Worm (Caenorhabditis elegans) whole organism, mixed stage, embryonic: ENCODE results near the gene K12H6.2.

Experiments
- M03D4.4 ChIP-seq: sonication (generic microtip); optimal IDR thresholded peaks from 2 replicates; lab custom pipeline; 2017; ENCODE audit warnings: mild to moderate bottlenecking, missing genetic modification characterization, missing compliant biosample characterization
- mep-1 ChIP-seq: fragments of 150-350 bp; optimal IDR thresholded peaks from 2 replicates; lab custom pipeline; 2017; ENCODE audit warnings: missing biosample characterization, missing genetic modification reagents, missing genetic modification characterization, inconsistent platforms
- nhr-12 ChIP-seq: fragments of 150-350 bp; optimal IDR thresholded peaks from 2 replicates; lab custom pipeline; 2014; ENCODE audit warnings: missing biosample characterization, missing genetic modification characterization
- nhr-237 ChIP-seq: fragments of 150-350 bp; optimal IDR thresholded peaks from 2 replicates; lab custom pipeline; 2014; ENCODE audit warnings: missing biosample characterization, missing genetic modification characterization
- pha-4 ChIP-seq: fragments of 150-350 bp; optimal IDR thresholded peaks from 2 replicates; lab custom pipeline; 2018; ENCODE audit warnings: missing biosample characterization, missing genetic modification reagents, missing genetic modification characterization
- snpc-4 ChIP-seq: fragments of 150-350 bp; optimal IDR thresholded peaks from 2 replicates; lab custom pipeline; 2014; ENCODE audit warnings: missing biosample characterization, missing genetic modification characterization
- unc-39 ChIP-seq: fragments of 150-350 bp; optimal IDR thresholded peaks from 2 replicates; lab custom pipeline; 2014; ENCODE audit warnings: missing biosample characterization, missing genetic modification characterization

DNA sequence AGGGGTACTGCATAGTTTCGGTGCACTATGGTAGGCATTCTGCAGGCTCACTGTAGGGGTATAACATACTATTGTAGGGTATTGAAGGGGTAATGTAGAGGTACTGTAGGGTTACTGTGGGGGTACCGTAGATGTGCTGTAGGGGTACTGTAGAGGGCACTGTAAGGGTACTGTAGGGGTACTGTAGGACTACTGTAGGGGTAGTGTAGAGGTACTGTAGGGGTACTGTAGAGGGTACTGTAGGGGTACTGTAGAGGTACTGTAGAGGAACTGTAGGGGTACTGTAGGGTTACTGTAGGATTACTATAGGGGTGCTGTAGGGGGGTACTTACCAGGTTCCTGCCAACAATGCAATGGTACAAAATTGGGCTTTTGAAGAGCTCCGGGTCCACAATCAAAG, 14.8 kb upstream of the K12H6.2 start:
- TF ChIP-seq nhr-12 (tag; lab: Kevin White, UChicago) (no peak), nhr-237 (tag; lab: Kevin White, UChicago) (no peak), mep-1 (tag; lab: Kevin White, UChicago) (no peak), M03D4.4 (no peak), pha-4 (no peak), unc-39 (tag; lab: Kevin White, UChicago) (no peak), snpc-4 (tag; lab: Kevin White, UChicago) (no peak)
